Fruit fly (Drosophila melanogaster) whole organism, wandering third instar larva: Measurements from ENCODE around the gene LeuRS-m.
A peak's percentile ranks its signal among the peaks of the same experiment; 100 is the strongest.

Experiments
- Abd-B ChIP-seq: fragments of >200 bp; optimal IDR thresholded peaks from 2 replicates; lab custom pipeline; 2017; ENCODE audit warnings: missing biosample characterization, missing genetic modification characterization
- CG32264 ChIP-seq: fragments of 200-800 bp; sonication (Bioruptor generic); optimal IDR thresholded peaks from 2 replicates; lab custom pipeline; 2016; ENCODE audit warnings: missing biosample characterization, missing genetic modification characterization
- CG9705 ChIP-seq: fragments of 200-800 bp; sonication (Bioruptor generic); optimal IDR thresholded peaks from 2 replicates; lab custom pipeline; 2018; ENCODE audit warnings: missing biosample characterization, mild to moderate bottlenecking, missing genetic modification characterization
- CrebA ChIP-seq: fragments of 200-800 bp; sonication (Bioruptor generic); optimal IDR thresholded peaks from 2 replicates; lab custom pipeline; 2016; ENCODE audit warnings: missing biosample characterization, mild to moderate bottlenecking, missing genetic modification characterization, borderline replicate concordance
- Dfd ChIP-seq: fragments of >200 bp; optimal IDR thresholded peaks from 2 replicates; lab custom pipeline; 2017; ENCODE audit warnings: missing biosample characterization, missing genetic modification characterization
- Dif ChIP-seq: fragments of 200-275, 200-300 bp; sonication (Bioruptor generic); optimal IDR thresholded peaks from 2 replicates; lab custom pipeline; 2018; ENCODE audit warnings: missing biosample characterization, missing genetic modification characterization; ENCODE audit not compliant: partially characterized antibody
- GATAd ChIP-seq: sonication (Bioruptor generic); optimal IDR thresholded peaks from 2 replicates; lab custom pipeline; 2016; ENCODE audit warnings: missing biosample characterization, missing genetic modification characterization
- HLH106 ChIP-seq: fragments of 200-800 bp; optimal IDR thresholded peaks from 3 replicates; lab custom pipeline; 2019; ENCODE audit warnings: missing biosample characterization, mild to moderate bottlenecking, missing genetic modification characterization, moderate library complexity
- Hnf4 ChIP-seq: fragments of 200-800 bp; sonication (Bioruptor generic); optimal IDR thresholded peaks from 2 replicates; lab custom pipeline; 2016; ENCODE audit warnings: missing biosample characterization, mild to moderate bottlenecking, missing genetic modification characterization
- Hr78 ChIP-seq: fragments of >200 bp; optimal IDR thresholded peaks from 2 replicates; lab custom pipeline; 2017; ENCODE audit warnings: missing biosample characterization, missing genetic modification characterization
- Jra ChIP-seq: sonication (Bioruptor generic); optimal IDR thresholded peaks from 2 replicates; lab custom pipeline; 2016; ENCODE audit warnings: missing biosample characterization, missing genetic modification characterization
- Mio ChIP-seq: sonication (Bioruptor generic); optimal IDR thresholded peaks from 2 replicates; lab custom pipeline; 2016; ENCODE audit warnings: missing biosample characterization, missing genetic modification characterization
- Myc ChIP-seq: fragments of >200 bp; optimal IDR thresholded peaks from 2 replicates; lab custom pipeline; 2017
- N ChIP-seq: fragments of >200 bp; optimal IDR thresholded peaks from 2 replicates; lab custom pipeline; 2018; ENCODE audit warnings: missing biosample characterization, missing external identifiers, missing genetic modification characterization
- OdsH ChIP-seq: fragments of 200-800 bp; sonication (Bioruptor generic); optimal IDR thresholded peaks from 2 replicates; lab custom pipeline; 2016; ENCODE audit warnings: missing biosample characterization, mild to moderate bottlenecking, missing genetic modification characterization
- Rel ChIP-seq, 2 experiments: fragments of 200-800 bp; sonication (Bioruptor generic) in 1 of 2; optimal IDR thresholded peaks; 2 replicates in 1 of 2; 3 replicates in 1 of 2; lab custom pipeline; 2016 to 2019; ENCODE audit warnings: mild to moderate bottlenecking in 2 of 2, missing biosample characterization in 2 of 2, missing genetic modification characterization in 2 of 2, moderate library complexity in 1 of 2
- Sp1 ChIP-seq: fragments of 200-800 bp; sonication (Bioruptor generic); optimal IDR thresholded peaks from 3 replicates; lab custom pipeline; 2019; ENCODE audit warnings: missing biosample characterization, mild to moderate bottlenecking, missing genetic modification characterization, moderate library complexity
- br ChIP-seq: fragments of 200-800 bp; sonication (Bioruptor generic); optimal IDR thresholded peaks from 2 replicates; lab custom pipeline; 2016; ENCODE audit warnings: missing biosample characterization, missing genetic modification characterization
- brk ChIP-seq: fragments of 200-800 bp; sonication (Bioruptor generic); optimal IDR thresholded peaks from 2 replicates; lab custom pipeline; 2016; ENCODE audit warnings: missing biosample characterization, mild to moderate bottlenecking, missing genetic modification characterization
- dl ChIP-seq, 2 experiments: fragments of 175-275, 200-275 bp in 1 of 2; fragments of 200-275 bp in 1 of 2; sonication (Bioruptor generic); optimal IDR thresholded peaks; lab custom pipeline; 2018; ENCODE audit warnings: mild to moderate bottlenecking in 2 of 2, missing biosample characterization in 2 of 2, missing genetic modification characterization in 2 of 2, moderate library complexity in 2 of 2; ENCODE audit not compliant: partially characterized antibody in 2 of 2, insufficient read depth in 1 of 2
- dmrt93B ChIP-seq: fragments of 200-800 bp; sonication (Bioruptor generic); optimal IDR thresholded peaks from 2 replicates; lab custom pipeline; 2018; ENCODE audit warnings: missing biosample characterization, mild to moderate bottlenecking, missing genetic modification characterization
- dsf ChIP-seq: sonication (Bioruptor generic); optimal IDR thresholded peaks from 2 replicates; lab custom pipeline; 2016; ENCODE audit warnings: missing biosample characterization, missing genetic modification characterization, borderline replicate concordance
- ey ChIP-seq: fragments of 200-800 bp; sonication (Bioruptor generic); optimal IDR thresholded peaks from 2 replicates; lab custom pipeline; 2016; ENCODE audit warnings: missing biosample characterization, missing genetic modification characterization
- foxo ChIP-seq, 2 experiments: fragments of 200-800 bp; sonication (Bioruptor generic); optimal IDR thresholded peaks; 2 replicates in 1 of 2; 3 replicates in 1 of 2; lab custom pipeline; 2016 to 2017; ENCODE audit warnings: missing biosample characterization in 2 of 2, missing genetic modification characterization in 2 of 2
- fru ChIP-seq: fragments of 200-800 bp; sonication (Bioruptor generic); optimal IDR thresholded peaks from 3 replicates; lab custom pipeline; 2016; ENCODE audit warnings: missing biosample characterization, mild to moderate bottlenecking, missing genetic modification characterization
- h ChIP-seq: fragments of 200-800 bp; sonication (Bioruptor generic); optimal IDR thresholded peaks from 3 replicates; lab custom pipeline; 2016; ENCODE audit warnings: missing biosample characterization, mild to moderate bottlenecking, missing genetic modification characterization
- lola ChIP-seq: fragments of >200 bp; optimal IDR thresholded peaks from 2 replicates; lab custom pipeline; 2017; ENCODE audit warnings: missing biosample characterization, missing genetic modification characterization
- pan ChIP-seq: fragments of >200 bp; optimal IDR thresholded peaks from 2 replicates; lab custom pipeline; 2017
- psq ChIP-seq: fragments of 200-800 bp; sonication (Bioruptor generic); optimal IDR thresholded peaks from 3 replicates; lab custom pipeline; 2017; ENCODE audit warnings: missing biosample characterization, mild to moderate bottlenecking, missing genetic modification characterization, moderate library complexity
- rgr ChIP-seq: fragments of 200-800 bp; sonication (Bioruptor generic); optimal IDR thresholded peaks from 3 replicates; lab custom pipeline; 2016; ENCODE audit warnings: missing biosample characterization, mild to moderate bottlenecking, missing genetic modification characterization
- sage ChIP-seq: fragments of 200-800 bp; sonication (Bioruptor generic); optimal IDR thresholded peaks from 2 replicates; lab custom pipeline; 2016; ENCODE audit warnings: missing biosample characterization, mild to moderate bottlenecking, missing genetic modification characterization
- sv ChIP-seq: fragments of 200-800 bp; sonication (Bioruptor generic); optimal IDR thresholded peaks from 3 replicates; lab custom pipeline; 2016; ENCODE audit warnings: missing biosample characterization, missing genetic modification characterization
- tai ChIP-seq: sonication (Bioruptor generic); optimal IDR thresholded peaks from 2 replicates; lab custom pipeline; 2016; ENCODE audit warnings: missing biosample characterization, missing genetic modification characterization
- usp ChIP-seq: fragments of >200 bp; optimal IDR thresholded peaks from 2 replicates; lab custom pipeline; 2017; ENCODE audit warnings: missing biosample characterization, missing genetic modification characterization
- woc ChIP-seq: sonication (Bioruptor generic); optimal IDR thresholded peaks from 2 replicates; lab custom pipeline; 2016; ENCODE audit warnings: missing biosample characterization, mild to moderate bottlenecking, missing genetic modification characterization

LeuRS-m gene

dm6 chr3L:4805174-4805573 is 20.5 kb upstream of the LeuRS-m start, which contains the start of gene CG7509:
Gene CG7509, minus strand, starts transcription at chr3L:4805274.
- TF ChIP-seq ey (GFP tag; lab: Kevin White, UChicago), result no peak
- no peak for TF ChIP-seq rgr (GFP tag; lab: Kevin White, UChicago)
- TF ChIP-seq usp (GFP tag; lab: Kevin White, UChicago), result no peak
- TF ChIP-seq dl (GFP tag; optimal IDR thresholded peaks at IDR 0.05; lab: Kevin White, UChicago; ENCODE audit: insufficient read depth in 1 of 2, partially characterized antibody in 2 of 2), result no peak
- no peak for TF ChIP-seq GATAd (GFP tag; lab: Kevin White, UChicago)
- TF ChIP-seq pan (lab: Kevin White, UChicago), result no peak
- TF ChIP-seq Hnf4 (GFP tag; lab: Kevin White, UChicago), result no peak
- no peak for TF ChIP-seq Hr78 (GFP tag; lab: Kevin White, UChicago)
- TF ChIP-seq Dfd, result no peak
- TF ChIP-seq sv (GFP tag; lab: Kevin White, UChicago), result no peak
- no peak for TF ChIP-seq fru (GFP tag; lab: Kevin White, UChicago)
- TF ChIP-seq dmrt93B (GFP tag; lab: Kevin White, UChicago), result no peak
- no peak for TF ChIP-seq tai
- no peak for TF ChIP-seq Abd-B (GFP tag; lab: Kevin White, UChicago)
- TF ChIP-seq br (GFP tag; lab: Kevin White, UChicago), result no peak
- TF ChIP-seq lola (GFP tag; lab: Kevin White, UChicago), result no peak

- TF ChIP-seq Myc (lab: Kevin White, UChicago) (peak; percentile 75), h (GFP tag; lab: Kevin White, UChicago) (no peak), tai (no peak)
These were observed 19.9 kb upstream of the LeuRS-m start for dm6 chr3L:4805751-4806150.

dm6 chr3L:4807306-4807705 is 18.3 kb upstream of the LeuRS-m start, which contains the start of gene CG18808:
Gene CG18808, minus strand, starts transcription at chr3L:4807406.
- no peak for TF ChIP-seq lola (GFP tag; lab: Kevin White, UChicago)

- TF ChIP-seq CrebA (GFP tag; lab: Kevin White, UChicago) (no peak), Dif (GFP tag; lab: Kevin White, UChicago) (no peak), Hr78 (GFP tag; lab: Kevin White, UChicago) (no peak), Sp1 (GFP tag; lab: Kevin White, UChicago) (no peak), N (no peak), Dfd (no peak), rgr (GFP tag; lab: Kevin White, UChicago) (no peak), woc (no peak), dl (GFP tag; optimal IDR thresholded peaks at IDR 0.05; lab: Kevin White, UChicago; ENCODE audit: insufficient read depth in 1 of 2, partially characterized antibody in 2 of 2) (no peak), Mio (GFP tag; lab: Kevin White, UChicago) (no peak), Jra (GFP tag; lab: Kevin White, UChicago) (no peak), lola (GFP tag; lab: Kevin White, UChicago) (no peak), Hnf4 (GFP tag; lab: Kevin White, UChicago) (no peak), dsf (no peak), ey (GFP tag; lab: Kevin White, UChicago) (no peak), brk (GFP tag; lab: Kevin White, UChicago) (no peak), dmrt93B (GFP tag; lab: Kevin White, UChicago) (no peak), HLH106 (no peak), CG9705 (GFP tag; lab: Kevin White, UChicago) (no peak), GATAd (GFP tag; lab: Kevin White, UChicago) (no peak)
These were observed 11.5 kb upstream of the LeuRS-m start for dm6 chr3L:4814184-4814583.

dm6 chr3L:4824356-4825138 is 1.1 kb upstream of the LeuRS-m start:
- TF ChIP-seq Jra (GFP tag; lab: Kevin White, UChicago) (peak; percentile 59), Rel (GFP tag; optimal IDR thresholded peaks at IDR 0.05; lab: Kevin White, UChicago) (peak; percentile 53), Rel (tag; optimal IDR thresholded peaks at IDR 0.05; lab: Kevin White, UChicago) (peak; percentile 30), ey (GFP tag; lab: Kevin White, UChicago) (peak; percentile 92), sv (GFP tag; lab: Kevin White, UChicago) (peak; percentile 96), N (no peak), h (GFP tag; lab: Kevin White, UChicago) (peak; percentile 94), usp (GFP tag; lab: Kevin White, UChicago) (no peak), woc (peak; percentile 95), Dfd (no peak), lola (GFP tag; lab: Kevin White, UChicago) (no peak), Sp1 (GFP tag; lab: Kevin White, UChicago) (peak; percentile 89), OdsH (GFP tag; lab: Kevin White, UChicago) (peak; percentile 95), fru (GFP tag; lab: Kevin White, UChicago) (peak; percentile 92), Hnf4 (GFP tag; lab: Kevin White, UChicago) (no peak), brk (GFP tag; lab: Kevin White, UChicago) (no peak), CrebA (GFP tag; lab: Kevin White, UChicago) (no peak), br (GFP tag; lab: Kevin White, UChicago) (peak; percentile 91), CG9705 (GFP tag; lab: Kevin White, UChicago) (peak; percentile 56), rgr (GFP tag; lab: Kevin White, UChicago) (peak; percentile 93), CG32264 (peak; percentile 82), Hr78 (GFP tag; lab: Kevin White, UChicago) (no peak), psq (peak; percentile 86), Dif (GFP tag; lab: Kevin White, UChicago) (no peak), pan (lab: Kevin White, UChicago) (no peak), foxo (GFP tag; optimal IDR thresholded peaks at IDR 0.05; lab: Kevin White, UChicago) (peak; percentile 71 to 95), sage (GFP tag; lab: Kevin White, UChicago) (peak; percentile 94), dmrt93B (GFP tag; lab: Kevin White, UChicago) (no peak), tai (no peak), HLH106 (peak; percentile 89), Myc (lab: Kevin White, UChicago) (no peak)
